Fruit fly (Drosophila melanogaster): Measurements from ENCODE around the gene CG3226.
A peak's percentile ranks its signal among the peaks of the same experiment; 100 is the strongest.

Gene CG3226

DNA sequence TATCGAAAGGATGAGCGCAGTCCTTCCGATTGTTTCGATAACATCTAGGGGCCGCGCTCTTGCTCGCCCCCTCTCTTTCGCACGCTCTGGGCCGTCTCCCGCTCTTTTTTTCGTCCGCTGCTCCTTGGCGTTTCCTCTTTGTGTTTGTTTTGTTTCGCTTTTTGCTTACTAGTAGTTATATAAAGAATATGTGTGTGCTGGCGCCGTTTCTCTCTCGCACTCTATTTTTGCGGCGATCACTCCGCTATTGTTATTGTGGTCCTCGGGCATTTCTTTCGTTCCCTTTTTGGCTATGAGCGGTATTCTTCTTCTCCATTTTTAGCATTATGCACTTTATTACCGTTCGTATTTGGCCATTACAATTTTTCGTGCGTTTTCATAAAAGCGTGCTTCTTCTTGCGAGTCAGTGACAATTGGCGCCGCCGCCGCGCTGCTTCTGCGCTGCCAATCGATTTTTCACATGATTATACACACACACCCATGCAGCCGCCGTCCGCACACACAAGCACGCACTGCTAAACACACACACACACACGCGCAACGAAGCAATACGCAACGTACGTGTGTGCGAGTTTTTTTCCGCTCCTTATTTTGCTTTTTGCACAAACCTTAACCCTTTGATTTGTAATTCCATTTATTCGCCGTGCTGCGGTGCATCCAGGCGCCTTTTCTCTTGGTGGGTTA is 40.2 kb upstream of the CG3226 start (continued):
- TF ChIP-seq CG9609 (GFP tag; optimal IDR thresholded peaks at IDR 0.05), result no peak
- no peak for TF ChIP-seq cas (GFP tag; IDR thresholded peaks at IDR 0.05)
- no peak for TF ChIP-seq CG18599 (GFP tag; optimal IDR thresholded peaks at IDR 0.05)
- no peak for TF ChIP-seq CG16779 (GFP tag; IDR thresholded peaks at IDR 0.05)
- TF ChIP-seq btn (GFP tag; optimal IDR thresholded peaks at IDR 0.05), result no peak
- no peak for TF ChIP-seq CG10462 (GFP tag; optimal IDR thresholded peaks at IDR 0.05)
- TF ChIP-seq dpn (GFP tag; optimal IDR thresholded peaks at IDR 0.05), result no peak
- no peak for TF ChIP-seq Lim3 (GFP tag; IDR thresholded peaks at IDR 0.05)
- TF ChIP-seq zf30C (GFP tag; optimal IDR thresholded peaks at IDR 0.05), result no peak
- TF ChIP-seq Taf1 (GFP tag; IDR thresholded peaks at IDR 0.05), result no peak
- TF ChIP-seq CG1832 (GFP tag; optimal IDR thresholded peaks at IDR 0.05), result peak; percentile 34
- TF ChIP-seq CG13624 (GFP tag; optimal IDR thresholded peaks at IDR 0.05), result peak; percentile 5
- no peak for TF ChIP-seq Ssrp (tag; optimal IDR thresholded peaks at IDR 0.05)
- TF ChIP-seq trem (tag; optimal IDR thresholded peaks at IDR 0.05), result no peak
- TF ChIP-seq CG4730 (GFP tag; IDR thresholded peaks at IDR 0.05), result no peak
- TF ChIP-seq CG13775 (GFP tag; optimal IDR thresholded peaks at IDR 0.05), result no peak
- TF ChIP-seq pum (GFP tag; optimal IDR thresholded peaks at IDR 0.05), result no peak
- no peak for TF ChIP-seq da (GFP tag; optimal IDR thresholded peaks at IDR 0.05)
- TF ChIP-seq CG32772 (GFP tag; IDR thresholded peaks at IDR 0.05), result no peak
- no peak for TF ChIP-seq dimm (GFP tag; IDR thresholded peaks at IDR 0.05)
- TF ChIP-seq CG10959 (GFP tag; IDR thresholded peaks at IDR 0.05), result no peak
- peak; percentile 63 for TF ChIP-seq CG15479 (GFP tag; optimal IDR thresholded peaks at IDR 0.05)
- no peak for TF ChIP-seq Mes4 (GFP tag; optimal IDR thresholded peaks at IDR 0.05)
- TF ChIP-seq CG1233 (GFP tag; optimal IDR thresholded peaks at IDR 0.05), result no peak
- no peak for TF ChIP-seq bowl (GFP tag; IDR thresholded peaks at IDR 0.05)
- no peak for TF ChIP-seq salm (tag; optimal IDR thresholded peaks at IDR 0.05)
- no peak for TF ChIP-seq Mrtf (GFP tag; IDR thresholded peaks at IDR 0.05)
- no peak for TF ChIP-seq CG11085 (GFP tag; IDR thresholded peaks at IDR 0.05)
- peak; percentile 37 for TF ChIP-seq Elba2 (GFP tag; optimal IDR thresholded peaks at IDR 0.05)
- no peak for TF ChIP-seq C15 (GFP tag; IDR thresholded peaks at IDR 0.05)
- TF ChIP-seq fd96Cb (tag; optimal IDR thresholded peaks at IDR 0.05), result no peak
- peak in 1 of 2 experiments; percentile 4 for TF ChIP-seq insv (GFP tag; optimal IDR thresholded peaks at IDR 0.05)
- no peak for TF ChIP-seq CG15696 (tag; optimal IDR thresholded peaks at IDR 0.05)
- TF ChIP-seq CG6654 (GFP tag; optimal IDR thresholded peaks at IDR 0.05), result no peak
- no peak for TF ChIP-seq CG31441 (GFP tag; IDR thresholded peaks at IDR 0.05)
- peak; percentile 58 for TF ChIP-seq CG10543 (GFP tag; optimal IDR thresholded peaks at IDR 0.05)
- TF ChIP-seq bbx (GFP tag; IDR thresholded peaks at IDR 0.05; ENCODE audit: partially characterized antibody), result 0 out of 2 replicates have a peak, but pooled peaks have one; percentile 6
- TF ChIP-seq CG10654 (GFP tag; optimal IDR thresholded peaks at IDR 0.05), result no peak
- no peak for TF ChIP-seq Side (GFP tag; optimal IDR thresholded peaks at IDR 0.05)
- peak; percentile 100 for TF ChIP-seq onecut (GFP tag; IDR thresholded peaks at IDR 0.05)
- TF ChIP-seq ase (GFP tag; IDR thresholded peaks at IDR 0.05), result no peak
- TF ChIP-seq CG18262 (tag; optimal IDR thresholded peaks at IDR 0.05), result no peak
- no peak for TF ChIP-seq sqz (GFP tag; optimal IDR thresholded peaks at IDR 0.05)
- peak; percentile 43; the same call in 1 of the 4 replicates for TF ChIP-seq chinmo (GFP tag; IDR thresholded peaks at IDR 0.05; ENCODE audit: partially characterized antibody)
- no peak for TF ChIP-seq Hmx (GFP tag; optimal IDR thresholded peaks at IDR 0.05)
- no peak for TF ChIP-seq gfzf (GFP tag; optimal IDR thresholded peaks at IDR 0.05)
- TF ChIP-seq Adf1 (GFP tag; IDR thresholded peaks at IDR 0.05), result peak; percentile 96
- TF ChIP-seq sim (GFP tag; IDR thresholded peaks at IDR 0.05), result no peak
- no peak for TF ChIP-seq tll (GFP tag; optimal IDR thresholded peaks at IDR 0.05)
- peak in 1 of 2 experiments; percentile 54 for TF ChIP-seq bsh (GFP tag; optimal IDR thresholded peaks at IDR 0.05)
- TF ChIP-seq CG11247 (GFP tag; IDR thresholded peaks at IDR 0.05), result no peak

All from whole organism, embryonic.